Comparison of ENCODE assay signal across 2 fruit fly cellular contexts in the genomic region with DNA sequence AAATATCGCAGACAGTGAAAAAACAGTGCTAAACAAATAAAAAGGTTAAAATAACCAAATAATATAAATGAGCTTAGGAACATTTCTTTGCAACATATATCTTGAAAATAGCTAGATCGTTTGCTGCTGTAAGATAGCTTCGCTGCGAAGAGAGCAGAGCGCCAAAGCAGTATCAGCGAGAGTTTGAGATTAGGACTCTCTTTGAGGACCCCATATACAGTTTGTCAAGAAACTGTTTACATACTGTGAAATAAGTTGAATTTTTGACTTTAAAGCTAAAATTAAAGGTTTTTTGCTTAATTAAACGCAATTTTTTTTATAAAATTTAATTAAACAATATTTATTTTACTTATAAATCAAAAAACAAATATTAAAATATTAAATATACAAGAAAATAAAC.
TF ChIP-seq lines count a peak whose summit lies in the region.

No protein-coding gene starts in this region.

- TF ChIP-seq CTCF in whole organism, embryonic (GFP tag; optimal IDR thresholded peaks at IDR 0.05; lab: Kevin White, UChicago) = no peak

TF ChIP-seq in whole organism, embryonic, 481 proteins besides CTCF, POLR2A, EP300 and RAD21:
- TF ChIP-seq Adf1 (GFP tag; IDR thresholded peaks at IDR 0.05; lab: Robert Waterston, UW) (no peak), jigr1 (GFP tag; IDR thresholded peaks at IDR 0.05; lab: Robert Waterston, UW) (no peak), CG1024 (GFP tag; IDR thresholded peaks at IDR 0.05; lab: Robert Waterston, UW) (no peak), slbo (GFP tag; IDR thresholded peaks at IDR 0.05; lab: Robert Waterston, UW) (peak; percentile 36; the same call in 1 of the 2 replicates), CG15011 (GFP tag; optimal IDR thresholded peaks at IDR 0.05; lab: Kevin White, UChicago) (no peak), bowl (GFP tag; IDR thresholded peaks at IDR 0.05; lab: Robert Waterston, UW) (no peak), CG34376 (GFP tag; optimal IDR thresholded peaks at IDR 0.05; lab: Kevin White, UChicago) (no peak), CG4730 (GFP tag; IDR thresholded peaks at IDR 0.05; lab: Robert Waterston, UW) (peak; percentile 37; the same call in 1 of the 2 replicates), CG10321 (GFP tag; IDR thresholded peaks at IDR 0.05; lab: Robert Waterston, UW) (no peak), bab2 (GFP tag; optimal IDR thresholded peaks at IDR 0.05; lab: Kevin White, UChicago) (no peak), row (GFP tag; IDR thresholded peaks at IDR 0.05; lab: Robert Waterston, UW) (0 out of 3 replicates have a peak, but pooled peaks have one; percentile 41), CG11560 (tag; IDR thresholded peaks at IDR 0.05; lab: Robert Waterston, UW) (no peak), CG8388 (GFP tag; optimal IDR thresholded peaks at IDR 0.05; lab: Kevin White, UChicago) (peak; percentile 65), otp (GFP tag; IDR thresholded peaks at IDR 0.05; lab: Robert Waterston, UW) (no peak), yki (optimal IDR thresholded peaks at IDR 0.05; lab: Kevin White, UChicago) (peak; percentile 23), pan (optimal IDR thresholded peaks at IDR 0.05; lab: Kevin White, UChicago) (no peak), pan (GFP tag; optimal IDR thresholded peaks at IDR 0.05 in 1 of 2, IDR thresholded peaks at IDR 0.05 in 1 of 2) (no peak), CG32532 (GFP tag; IDR thresholded peaks at IDR 0.05; lab: Robert Waterston, UW) (peak; percentile 52; the same call in 1 of the 2 replicates), CG7839 (tag; optimal IDR thresholded peaks at IDR 0.05; lab: Kevin White, UChicago) (no peak), Sry-δ (GFP tag; optimal IDR thresholded peaks at IDR 0.05; lab: Kevin White, UChicago) (no peak), dmrt11E (tag; optimal IDR thresholded peaks at IDR 0.05; lab: Kevin White, UChicago) (no peak), CG11504 (tag; optimal IDR thresholded peaks at IDR 0.05; lab: Kevin White, UChicago) (peak; percentile 88), CG9932 (GFP tag; IDR thresholded peaks at IDR 0.05; lab: Robert Waterston, UW) (peak; percentile 15; the same call in 1 of the 2 replicates), sr (GFP tag; IDR thresholded peaks at IDR 0.05; lab: Robert Waterston, UW) (no peak), E2f1 (GFP tag; IDR thresholded peaks at IDR 0.05; lab: Robert Waterston, UW) (no peak), Ptx1 (GFP tag; IDR thresholded peaks at IDR 0.05; lab: Robert Waterston, UW) (peak; percentile 22; the same call in 1 of the 2 replicates), pzg (GFP tag; optimal IDR thresholded peaks at IDR 0.05; lab: Kevin White, UChicago) (no peak), Trl (optimal IDR thresholded peaks at IDR 0.05; lab: Kevin White, UChicago) (peak; percentile 60 to 68), Trl (GFP tag; optimal IDR thresholded peaks at IDR 0.05; lab: Kevin White, UChicago) (no peak), Xrp1 (GFP tag; IDR thresholded peaks at IDR 0.05; lab: Robert Waterston, UW) (peak; percentile 22; the same call in 1 of the 2 replicates), org-1 (GFP tag; optimal IDR thresholded peaks at IDR 0.05; lab: Kevin White, UChicago) (no peak)

TF ChIP-seq in whole organism, prepupa, 60 proteins besides CTCF, POLR2A, EP300 and RAD21:
- TF ChIP-seq fkh (GFP tag; optimal IDR thresholded peaks at IDR 0.05; lab: Kevin White, UChicago) (no peak), CG15336 (GFP tag; IDR thresholded peaks at IDR 0.05; lab: Robert Waterston, UW) (peak; percentile 28; the same call in 1 of the 2 replicates), eg (GFP tag; IDR thresholded peaks at IDR 0.05; lab: Robert Waterston, UW) (0 out of 3 replicates have a peak, but pooled peaks have one; percentile 31)
